Comparison of ENCODE assay signal across 1 fruit fly cellular context in the genomic region with DNA sequence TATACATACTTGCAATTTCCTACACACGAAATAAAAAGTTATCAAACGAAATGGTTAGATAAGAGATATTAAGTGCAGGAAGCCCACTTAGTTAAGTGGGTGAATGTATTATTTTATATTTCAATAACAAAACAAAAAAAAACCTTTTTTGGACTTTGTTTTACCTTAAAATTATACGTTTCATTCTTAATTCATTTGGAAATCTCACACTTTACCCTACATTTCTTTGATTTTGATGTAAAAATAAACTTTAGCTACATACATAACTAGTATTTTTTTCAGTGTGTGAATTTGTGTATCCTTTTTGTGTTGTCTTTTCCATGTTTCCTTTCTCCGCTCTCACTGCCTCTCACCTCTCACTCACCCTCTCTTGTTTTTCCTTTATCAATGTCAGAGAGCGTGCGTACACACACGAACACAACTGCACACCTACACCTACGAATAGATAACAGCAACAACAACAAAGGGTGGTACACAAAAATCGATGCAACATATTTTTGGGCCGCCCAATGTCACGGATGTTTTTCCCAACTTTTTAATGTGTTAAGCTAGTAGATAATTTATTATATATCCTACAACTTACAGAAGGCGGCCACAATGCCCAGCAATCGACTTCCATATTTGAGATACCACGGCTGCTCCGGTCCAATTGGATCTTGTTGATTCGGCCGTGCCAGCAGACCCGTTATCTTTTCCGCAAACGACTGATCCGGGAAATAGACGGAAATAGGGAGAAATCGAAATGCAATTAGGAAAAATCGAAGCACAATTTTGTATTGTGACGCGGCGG.
TF ChIP-seq lines count a peak whose summit lies in the region.

No protein-coding gene starts in this region.

TF ChIP-seq in whole organism, embryonic, 481 proteins besides CTCF, POLR2A, EP300 and RAD21 (continued from another document):
- TF ChIP-seq kay (GFP tag; optimal IDR thresholded peaks at IDR 0.05; lab: Kevin White, UChicago), result peak; percentile 57
- peak; percentile 12; the same call in 1 of the 2 replicates for TF ChIP-seq sim (GFP tag; IDR thresholded peaks at IDR 0.05; lab: Robert Waterston, UW)
- TF ChIP-seq Meics (GFP tag; optimal IDR thresholded peaks at IDR 0.05; lab: Kevin White, UChicago), result peak; percentile 80
- peak; percentile 67 for TF ChIP-seq CG17385 (GFP tag; optimal IDR thresholded peaks at IDR 0.05; lab: Kevin White, UChicago)
- peak; percentile 77 for TF ChIP-seq CG3281 (GFP tag; optimal IDR thresholded peaks at IDR 0.05; lab: Kevin White, UChicago)
- no peak for TF ChIP-seq ewg (GFP tag; optimal IDR thresholded peaks at IDR 0.05; lab: Kevin White, UChicago)
- TF ChIP-seq CG30403 (GFP tag; optimal IDR thresholded peaks at IDR 0.05; lab: Kevin White, UChicago), result peak; percentile 87
- TF ChIP-seq BEAF-32 (GFP tag; optimal IDR thresholded peaks at IDR 0.05; lab: Kevin White, UChicago), result no peak
- TF ChIP-seq unc-4 (GFP tag; IDR thresholded peaks at IDR 0.05; lab: Robert Waterston, UW; ENCODE audit: partially characterized antibody), result no peak
- TF ChIP-seq CG16815 (GFP tag; optimal IDR thresholded peaks at IDR 0.05; lab: Kevin White, UChicago), result peak; percentile 40
- peak; percentile 71 for TF ChIP-seq slbo (GFP tag; IDR thresholded peaks at IDR 0.05; lab: Robert Waterston, UW)
- peak; percentile 61; the same call in 1 of the 2 replicates for TF ChIP-seq CG32532 (GFP tag; IDR thresholded peaks at IDR 0.05; lab: Robert Waterston, UW)
- peak; percentile 5 to 62 for TF ChIP-seq chif (GFP tag; optimal IDR thresholded peaks at IDR 0.05; lab: Kevin White, UChicago)
- TF ChIP-seq zen (tag; optimal IDR thresholded peaks at IDR 0.05; lab: Kevin White, UChicago), result peak; percentile 44
- peak; percentile 64 for TF ChIP-seq CG6854 (GFP tag; optimal IDR thresholded peaks at IDR 0.05; lab: Kevin White, UChicago)
- no peak for TF ChIP-seq tna (GFP tag; IDR thresholded peaks at IDR 0.05; lab: Robert Waterston, UW; ENCODE audit: partially characterized antibody)
- TF ChIP-seq CG42726 (GFP tag; IDR thresholded peaks at IDR 0.05; lab: Robert Waterston, UW; ENCODE audit: partially characterized antibody), result no peak
